Worm (Caenorhabditis elegans) whole organism, dauer: ENCODE results near the gene scl-26.

Experiments
- unc-62 ChIP-seq: sonication (generic microtip); optimal IDR thresholded peaks from 2 replicates; lab custom pipeline; 2017; ENCODE audit warnings: missing biosample characterization, missing genetic modification reagents, missing genetic modification characterization

The scl-26 gene

DNA sequence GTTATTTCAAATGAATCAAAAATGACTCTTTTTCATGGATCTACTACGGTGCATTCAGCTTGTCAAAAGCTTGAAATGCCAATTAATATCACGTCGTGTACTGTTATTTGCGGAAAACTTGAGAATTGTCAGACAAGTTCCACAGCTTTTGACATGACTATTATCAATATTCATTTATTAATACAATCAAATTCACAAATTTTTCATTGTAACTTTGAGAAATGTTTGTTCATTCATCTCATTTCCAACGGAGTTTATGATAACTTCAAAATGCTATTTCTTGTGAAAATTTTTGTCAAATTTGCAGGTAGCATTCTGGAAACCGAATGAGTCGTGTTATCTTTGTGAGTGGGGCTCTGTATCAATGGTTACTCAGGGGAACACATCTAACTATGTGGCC lies 16.8 kb upstream of the scl-26 start, which contains the start of gene C50E3.15:
TSS of gene C50E3.15 (plus strand) at position 301 of the 400 bp plus-strand sequence.
- no peak for TF ChIP-seq unc-62 (GFP tag; lab: Kevin White, UChicago)

DNA sequence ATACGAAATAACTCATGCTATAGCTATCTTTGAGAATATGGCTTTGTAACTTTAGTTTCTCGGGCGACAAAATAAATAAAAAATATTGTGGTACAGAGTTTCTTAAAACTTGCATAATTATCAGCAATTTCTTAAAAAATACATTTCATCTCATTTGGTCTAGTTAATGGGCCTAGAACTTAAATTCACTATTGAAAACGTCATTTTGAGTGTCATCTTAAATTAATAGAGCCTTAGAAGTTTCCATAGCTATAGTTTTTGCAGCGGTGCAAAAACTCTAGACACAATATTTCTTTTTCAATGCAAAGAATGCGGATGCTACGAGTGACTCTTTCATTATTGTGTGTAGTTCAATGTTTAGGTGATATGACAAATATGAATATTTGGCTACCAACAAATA lies 10.7 kb upstream of the scl-26 start, which contains the start of gene clec-215:
TSS of gene clec-215 (plus strand) at position 301 of the 400 bp plus-strand sequence.
- no peak for TF ChIP-seq unc-62 (GFP tag; lab: Kevin White, UChicago)

DNA sequence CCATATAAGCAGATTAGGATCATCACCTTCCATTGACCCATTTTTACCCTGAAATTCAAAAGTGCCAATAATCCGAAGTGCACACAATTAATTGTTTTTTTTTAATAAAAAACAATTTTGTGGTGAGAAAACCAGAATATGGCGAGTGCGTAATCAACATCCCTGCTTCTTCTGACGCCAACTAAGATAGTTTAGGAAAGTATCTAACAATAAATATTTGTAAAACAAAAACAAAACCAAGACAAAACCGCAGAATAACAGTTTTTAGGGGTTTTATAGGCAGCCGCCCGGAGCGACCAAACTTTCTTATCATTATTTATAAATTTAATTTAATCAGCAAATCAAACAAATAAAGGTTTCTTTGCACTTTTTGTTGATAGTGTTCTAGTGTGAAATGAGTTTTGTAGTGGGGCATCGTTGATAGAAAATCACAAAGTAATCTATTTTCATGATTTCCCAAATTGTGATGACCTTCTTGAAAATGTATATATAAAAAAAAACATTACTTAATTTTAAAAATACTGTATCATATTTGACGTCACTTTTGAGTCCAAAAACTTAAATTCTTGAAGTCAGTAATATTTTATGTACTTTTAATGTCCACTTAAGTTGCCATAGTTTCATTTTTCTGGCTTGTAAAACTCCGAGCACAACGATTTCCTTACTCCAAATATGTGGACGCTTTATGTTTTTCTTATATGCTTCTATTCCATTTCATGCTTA lies 8.5 kb upstream of the scl-26 start, which contains the start of the genes folt-3 and clec-214:
TSS of gene folt-3 (minus strand) at position 51 of the 723 bp plus-strand sequence.
TSS of gene clec-214 (plus strand) at position 673 of the 723 bp plus-strand sequence.
- no peak for TF ChIP-seq unc-62 (GFP tag; lab: Kevin White, UChicago)

DNA sequence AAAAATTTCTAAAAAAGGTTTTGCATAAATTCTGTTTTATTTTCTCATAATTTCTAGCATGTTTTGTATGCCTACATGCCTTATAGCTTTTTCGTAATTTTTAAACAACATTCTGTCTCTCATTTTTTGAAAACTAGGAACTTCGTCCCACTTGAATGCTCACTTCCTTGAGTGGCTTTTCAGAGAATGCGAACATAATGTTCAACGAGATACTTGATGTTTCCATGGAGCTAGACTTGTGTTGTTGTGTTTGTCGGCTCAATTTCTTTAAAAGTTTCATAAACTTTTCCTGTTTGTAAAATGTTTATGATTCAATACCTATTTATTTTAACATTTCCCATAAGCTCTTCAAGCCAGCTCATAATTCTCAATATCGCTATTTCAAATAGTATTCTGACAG lies 3.5 kb upstream of the scl-26 start, which contains the start of gene clec-213:
TSS of gene clec-213 (plus strand) at position 301 of the 400 bp plus-strand sequence.
- TF ChIP-seq unc-62 (GFP tag; lab: Kevin White, UChicago): no peak

DNA sequence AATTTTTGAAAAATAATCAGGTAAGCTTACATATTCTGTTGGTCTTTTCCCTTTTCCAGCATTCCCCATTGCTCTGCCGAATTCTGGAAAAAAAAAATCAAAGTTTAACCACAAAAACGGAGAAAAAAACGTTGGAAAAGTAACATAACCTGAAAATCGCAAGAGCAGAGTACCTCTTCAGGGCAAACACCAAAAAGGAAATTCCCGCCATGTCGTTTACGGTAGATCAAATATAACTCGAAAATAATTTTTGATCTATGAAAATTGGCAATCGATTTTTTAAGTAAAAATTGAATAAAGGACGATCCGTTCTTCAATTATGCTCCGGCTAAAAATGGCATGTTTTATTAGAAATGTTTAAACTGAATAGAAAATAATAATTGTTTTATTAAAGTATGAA lies 2.1 kb upstream of the scl-26 start, which contains the start of gene C50E3.11:
TSS of gene C50E3.11 (minus strand) at position 83 of the 400 bp plus-strand sequence.
- TF ChIP-seq unc-62 (GFP tag; lab: Kevin White, UChicago): no peak

DNA sequence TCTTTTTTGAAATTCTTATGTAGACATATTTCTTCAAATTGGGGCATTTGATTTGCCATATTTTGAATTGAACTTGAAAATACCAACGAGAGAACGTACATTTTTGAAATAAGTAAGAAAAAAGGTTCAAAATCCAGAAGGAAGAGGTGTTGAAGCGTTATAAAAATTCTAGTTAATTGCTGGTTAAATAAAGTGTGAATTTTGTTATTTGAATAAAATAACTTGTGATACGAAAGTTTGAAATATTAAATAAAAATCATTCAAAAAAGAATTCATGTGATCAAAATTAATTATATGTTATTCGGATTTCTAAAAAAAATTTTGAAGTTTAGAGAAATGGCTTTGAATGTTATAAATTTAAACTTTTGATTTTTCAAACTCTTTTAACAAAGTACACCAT lies 1.2 kb downstream of the scl-26 start, which contains the start of gene C50E3.9:
TSS of gene C50E3.9 (minus strand) at position 101 of the 400 bp plus-strand sequence.
- no peak for TF ChIP-seq unc-62 (GFP tag; lab: Kevin White, UChicago)

DNA sequence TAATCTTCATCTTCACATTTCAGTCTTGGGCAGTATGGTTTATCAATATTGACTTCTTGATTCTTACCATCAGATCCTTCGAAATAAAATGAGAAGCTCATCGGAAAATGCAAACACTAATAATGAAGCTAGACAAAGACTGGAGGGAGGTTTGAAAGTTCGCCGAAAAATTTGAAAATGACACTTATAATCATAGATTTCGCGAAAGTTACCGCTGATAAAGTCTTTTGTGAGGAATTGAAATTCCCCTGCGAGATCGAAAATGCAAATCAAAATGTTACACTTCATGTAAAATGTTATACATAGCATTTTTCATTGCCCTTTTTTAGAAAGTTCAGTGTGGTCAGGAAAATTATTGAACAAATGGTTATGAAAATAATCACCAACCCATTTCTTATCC lies 3.1 kb downstream of the scl-26 start, which contains the start of gene C50E3.7:
TSS of gene C50E3.7 (minus strand) at position 101 of the 400 bp plus-strand sequence.
- no peak for TF ChIP-seq unc-62 (GFP tag; lab: Kevin White, UChicago)

DNA sequence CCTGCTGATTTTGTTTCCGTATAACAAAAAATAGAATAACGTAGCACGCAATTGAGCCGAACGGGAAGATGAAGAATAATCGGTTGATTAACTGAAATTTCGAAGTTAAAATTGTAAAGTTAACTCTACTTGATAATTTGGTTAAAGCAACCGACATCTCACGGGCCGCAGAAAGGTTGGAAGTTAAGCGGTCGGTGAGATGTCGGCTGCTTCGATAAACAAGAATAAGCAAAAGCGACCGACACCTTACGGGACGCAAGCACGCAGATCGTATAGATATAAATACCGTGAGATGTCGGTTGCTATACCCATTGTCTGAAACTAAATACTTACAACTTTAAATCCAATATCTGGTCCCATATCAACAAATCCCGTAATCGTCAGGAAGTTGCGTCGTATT lies 6.2 kb downstream of the scl-26 start:
- no peak for TF ChIP-seq unc-62 (GFP tag; lab: Kevin White, UChicago)

DNA sequence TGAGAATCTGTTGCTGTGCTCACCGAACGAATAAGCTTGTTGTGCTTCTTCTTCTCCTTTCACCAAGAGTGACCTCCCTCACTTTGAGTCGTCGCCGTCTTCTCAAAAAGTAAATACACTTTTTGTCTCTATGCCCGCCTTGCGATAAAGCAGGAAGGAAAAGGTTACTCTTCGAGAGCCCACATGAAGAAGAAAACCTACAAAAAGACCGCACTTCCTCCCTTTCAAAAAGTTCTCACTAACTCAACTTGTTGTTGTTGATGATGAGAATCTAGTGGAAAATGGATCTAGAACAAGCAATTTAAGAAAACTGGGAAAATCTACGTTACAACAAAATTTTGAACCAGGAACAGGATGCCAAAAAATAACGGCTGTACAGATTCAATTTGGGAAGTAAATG lies 10.9 kb downstream of the scl-26 start, which contains the start of gene C50E3.6:
TSS of gene C50E3.6 (minus strand) at position 101 of the 400 bp plus-strand sequence.
- no peak for TF ChIP-seq unc-62 (GFP tag; lab: Kevin White, UChicago)

DNA sequence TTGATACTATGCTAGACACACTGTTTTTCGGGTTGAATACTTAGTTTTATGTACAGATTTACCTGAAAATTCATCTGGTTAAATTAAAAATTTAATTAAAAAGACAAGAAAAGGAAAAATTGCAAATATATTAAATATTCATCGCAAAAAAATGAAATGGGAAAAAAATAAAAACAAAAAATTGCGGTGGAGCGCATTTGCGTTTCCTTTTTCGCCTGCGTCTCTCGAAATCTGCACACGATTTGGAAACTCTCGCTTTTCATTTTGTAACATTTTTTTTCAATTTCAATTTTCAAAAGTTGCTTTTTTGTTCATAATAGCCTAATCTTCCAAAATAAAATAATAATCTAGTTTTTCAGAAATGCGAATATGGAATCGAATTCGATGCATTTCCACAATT lies 13.7 kb downstream of the scl-26 start, which contains the start of the genes F19F10.11 and C50E3.5:
TSS of gene F19F10.11 (minus strand) at position 68 of the 400 bp plus-strand sequence.
TSS of gene C50E3.5 (plus strand) at position 360 of the 400 bp plus-strand sequence.
- TF ChIP-seq unc-62 (GFP tag; lab: Kevin White, UChicago): no peak

DNA sequence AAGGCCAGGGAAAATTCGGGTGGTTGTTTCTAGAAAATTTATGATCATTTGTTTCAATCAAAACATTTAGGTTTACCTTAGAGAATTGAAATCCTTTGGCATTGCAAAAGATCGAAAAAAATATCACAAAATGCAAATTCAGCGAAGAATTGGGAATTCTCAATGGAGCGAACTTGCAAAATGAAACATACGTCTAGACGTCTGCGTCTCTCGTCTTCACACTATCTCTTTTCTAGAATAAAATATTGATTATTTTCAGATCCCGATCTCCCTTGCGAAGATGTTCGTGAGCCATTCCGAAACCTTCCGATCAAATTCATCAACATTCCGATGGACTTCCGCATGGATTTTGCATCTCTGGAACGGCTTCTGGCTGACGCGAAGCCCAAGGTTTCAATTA lies 21.0 kb downstream of the scl-26 start, which contains the start of gene ets-6:
TSS of gene ets-6 (minus strand) at position 169 of the 400 bp plus-strand sequence.
- TF ChIP-seq unc-62 (GFP tag; lab: Kevin White, UChicago): no peak

DNA sequence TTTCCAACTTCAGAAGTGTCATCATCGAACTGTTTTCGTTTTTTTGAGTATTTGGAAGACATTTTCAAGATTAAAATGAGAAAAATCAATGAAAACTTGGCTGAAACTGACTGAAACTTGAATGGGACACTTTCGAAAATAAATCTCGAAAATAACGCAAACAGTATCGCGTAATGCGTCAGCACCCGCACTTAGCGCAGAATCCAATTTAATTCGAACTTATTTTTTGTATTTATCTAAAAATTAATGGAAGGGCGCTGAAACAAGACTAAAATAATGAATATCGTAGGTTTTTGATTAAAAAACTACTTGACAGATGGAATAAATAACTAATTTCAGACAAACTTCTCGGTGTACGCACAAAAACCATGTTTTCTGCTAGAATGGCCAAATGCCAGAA lies 25.8 kb downstream of the scl-26 start, which contains the start of the genes snu-66 and ints-9:
TSS of gene snu-66 (minus strand) at position 108 of the 400 bp plus-strand sequence.
TSS of gene ints-9 (plus strand) at position 240 of the 400 bp plus-strand sequence.
- TF ChIP-seq unc-62 (GFP tag; lab: Kevin White, UChicago): no peak

DNA sequence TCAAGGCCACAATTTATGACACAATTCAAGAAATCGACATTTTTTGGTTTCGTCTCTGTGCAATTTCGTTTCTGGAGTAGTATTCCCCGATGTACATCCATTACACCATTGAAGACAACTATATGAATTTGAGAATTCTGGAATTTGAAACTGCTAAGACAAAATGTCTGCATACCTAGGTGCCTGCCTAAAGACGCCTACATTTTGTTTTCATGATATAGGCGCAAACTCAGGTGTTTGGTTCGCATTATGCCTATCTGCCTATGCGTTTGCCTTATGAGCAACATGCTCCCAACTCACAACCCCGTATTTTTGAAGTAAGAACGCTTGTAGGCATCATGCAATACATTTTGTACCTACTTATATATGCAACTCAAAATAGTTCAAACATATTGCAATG lies 30.4 kb downstream of the scl-26 start, which contains the start of gene F19F10.14:
TSS of gene F19F10.14 (minus strand) at position 101 of the 400 bp plus-strand sequence.
- no peak for TF ChIP-seq unc-62 (GFP tag; lab: Kevin White, UChicago)

DNA sequence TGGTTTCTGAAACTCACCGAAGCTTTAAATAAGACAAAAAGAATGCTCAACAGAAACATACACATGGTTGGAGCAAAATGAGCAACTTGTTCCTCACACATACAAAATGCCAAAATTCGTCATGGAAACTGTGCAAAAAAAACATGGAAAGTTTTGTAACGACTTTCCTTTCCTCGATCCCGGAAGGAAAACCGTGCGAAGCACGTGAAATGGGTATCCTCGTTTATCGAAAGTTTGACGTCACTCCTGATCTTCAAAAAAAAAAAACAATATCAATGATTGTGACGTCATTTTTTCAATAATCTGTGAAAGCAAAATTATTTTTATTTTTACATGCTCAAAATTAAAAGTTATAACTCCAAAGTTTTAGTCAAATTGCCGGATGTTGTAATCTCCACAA lies 31.1 kb downstream of the scl-26 start, which contains the start of gene clec-212:
TSS of gene clec-212 (minus strand) at position 101 of the 400 bp plus-strand sequence.
- no peak for TF ChIP-seq unc-62 (GFP tag; lab: Kevin White, UChicago)

DNA sequence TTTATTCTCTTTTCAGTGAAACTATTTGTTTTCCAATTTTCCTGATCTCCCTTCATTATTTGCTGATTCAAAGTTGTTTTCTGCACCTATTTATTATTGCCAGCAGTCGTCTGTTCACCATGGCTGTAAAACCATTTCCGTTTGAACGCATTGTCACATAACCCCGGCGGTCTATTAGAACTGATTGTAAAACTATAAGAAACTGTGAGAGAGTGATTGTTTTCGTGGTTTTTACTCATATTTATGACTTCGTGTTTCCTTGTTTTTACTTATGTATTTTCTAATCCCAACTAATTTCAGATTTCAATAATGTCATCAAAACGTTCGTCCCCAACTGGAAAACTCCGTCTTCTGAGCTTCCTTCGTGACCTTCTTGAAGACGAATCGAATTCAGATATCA lies 38.4 kb downstream of the scl-26 start, which contains the start of gene F19F10.1:
TSS of gene F19F10.1 (plus strand) at position 301 of the 400 bp plus-strand sequence.
- no peak for TF ChIP-seq unc-62 (GFP tag; lab: Kevin White, UChicago)

DNA sequence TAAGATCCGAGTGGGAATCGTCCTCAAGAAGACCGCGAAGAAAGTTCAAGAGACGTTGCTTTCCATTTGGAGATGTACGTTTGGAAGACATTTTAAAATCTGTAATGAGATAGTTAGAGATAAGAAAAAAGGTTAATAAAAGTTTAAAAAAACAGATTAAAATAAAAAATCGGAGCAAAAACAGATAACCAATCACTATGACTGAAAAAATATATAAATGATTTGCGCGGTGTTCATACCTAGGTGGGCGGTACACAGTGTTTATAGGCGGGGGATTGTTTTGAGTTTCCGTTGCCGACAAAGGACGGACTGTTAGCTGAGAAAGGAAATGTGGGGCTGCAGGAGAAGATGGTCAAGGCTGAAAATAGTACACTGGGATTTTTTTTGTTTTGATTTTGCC lies 42.6 kb downstream of the scl-26 start, which contains the start of gene ets-7:
TSS of gene ets-7 (minus strand) at position 101 of the 400 bp plus-strand sequence.
- TF ChIP-seq unc-62 (GFP tag; lab: Kevin White, UChicago): no peak
